Worm (Caenorhabditis elegans) whole organism, young adult: ENCODE data around the gene F14B8.6.

Source experiments
- B0019.2 ChIP-seq: fragments of 200-800 bp; sonication (Bioruptor generic); conservative IDR thresholded peaks from 2 replicates; pipeline ENCODE4 v1.3.6; 2022; ENCODE audit warnings: missing genetic modification reagents, missing genetic modification characterization, missing compliant biosample characterization
- B0261.1 ChIP-seq: sonication (generic microtip); optimal IDR thresholded peaks from 2 replicates; lab custom pipeline; 2016; ENCODE audit warnings: mild to moderate bottlenecking, missing genetic modification characterization, moderate library complexity, missing compliant biosample characterization
- F22D6.2 ChIP-seq: sonication (generic microtip); optimal IDR thresholded peaks from 2 replicates; lab custom pipeline; 2016; ENCODE audit warnings: mild to moderate bottlenecking, missing genetic modification characterization, missing compliant biosample characterization
- F49E8.2 ChIP-seq: sonication (generic microtip); optimal IDR thresholded peaks from 3 replicates; lab custom pipeline; 2017; ENCODE audit warnings: missing genetic modification characterization, mild to moderate bottlenecking, missing compliant biosample characterization, antibody characterized with exemption, moderate library complexity; ENCODE audit not compliant: insufficient read depth
- F55B11.4 ChIP-seq: sonication (generic microtip); optimal IDR thresholded peaks from 2 replicates; lab custom pipeline; 2016; ENCODE audit warnings: missing compliant biosample characterization, missing genetic modification characterization, borderline replicate concordance; ENCODE audit not compliant: insufficient read depth
- K12H6.12 ChIP-seq: fragments of 200-800 bp; sonication (Bioruptor generic); optimal IDR thresholded peaks from 2 replicates; lab custom pipeline; 2018; ENCODE audit warnings: mild to moderate bottlenecking, missing genetic modification characterization, missing compliant biosample characterization
- Y79H2A.3 ChIP-seq: fragments of 200-800 bp; sonication (Bioruptor generic); conservative IDR thresholded peaks from 2 replicates; pipeline ENCODE4 v1.3.6; 2022; ENCODE audit warnings: missing genetic modification reagents, missing genetic modification characterization, missing compliant biosample characterization
- Y95B8A.8 ChIP-seq: fragments of 200-800 bp; sonication (Bioruptor generic); IDR thresholded peaks from 2 replicates; pipeline ENCODE4 v1.3.6; 2022; ENCODE audit warnings: missing genetic modification reagents, missing genetic modification characterization, missing compliant biosample characterization
- aptf-2 ChIP-seq: fragments of 200-800 bp; sonication (Bioruptor generic); conservative IDR thresholded peaks from 2 replicates; pipeline ENCODE4 v1.3.6; 2022; ENCODE audit warnings: missing genetic modification reagents, missing genetic modification characterization, missing compliant biosample characterization
- attf-5 ChIP-seq: fragments of 200-800 bp; sonication (Bioruptor generic); optimal IDR thresholded peaks from 2 replicates; lab custom pipeline; 2018; ENCODE audit warnings: mild to moderate bottlenecking, missing genetic modification characterization, missing compliant biosample characterization
- bed-1 ChIP-seq: fragments of 200-800 bp; sonication (Bioruptor generic); IDR thresholded peaks from 2 replicates; pipeline ENCODE4 v1.3.6; 2022; ENCODE audit warnings: missing genetic modification reagents, missing genetic modification characterization, missing compliant biosample characterization
- ceh-100 ChIP-seq: fragments of 200-800 bp; sonication (Bioruptor generic); IDR thresholded peaks from 2 replicates; pipeline ENCODE4 v1.3.6; 2022; ENCODE audit warnings: missing genetic modification reagents, missing genetic modification characterization, missing compliant biosample characterization
- dox-1 ChIP-seq: fragments of 200-800 bp; sonication (Bioruptor generic); IDR thresholded peaks from 2 replicates; pipeline ENCODE4 v1.3.6; 2022; ENCODE audit warnings: missing genetic modification reagents, missing genetic modification characterization, missing compliant biosample characterization
- dpff-1 ChIP-seq: sonication (generic microtip); optimal IDR thresholded peaks from 2 replicates; lab custom pipeline; 2017; ENCODE audit warnings: mild to moderate bottlenecking, missing genetic modification characterization, missing compliant biosample characterization
- ekl-4 ChIP-seq: fragments of 200-800 bp; sonication (Bioruptor generic); IDR thresholded peaks from 2 replicates; pipeline ENCODE4 v1.3.6; 2022; ENCODE audit warnings: missing genetic modification reagents, missing genetic modification characterization, missing compliant biosample characterization
- ets-4 ChIP-seq: fragments of 200-800 bp; sonication (Bioruptor generic); optimal IDR thresholded peaks from 2 replicates; lab custom pipeline; 2018; ENCODE audit warnings: mild to moderate bottlenecking, missing genetic modification characterization, missing compliant biosample characterization
- fkh-3 ChIP-seq: sonication (generic microtip); optimal IDR thresholded peaks from 2 replicates; lab custom pipeline; 2016; ENCODE audit warnings: mild to moderate bottlenecking, missing genetic modification characterization, missing compliant biosample characterization
- hmg-1.2 ChIP-seq: fragments of 200-800 bp; sonication (Bioruptor generic); IDR thresholded peaks from 2 replicates; pipeline ENCODE4 v1.3.6; 2022; ENCODE audit warnings: missing genetic modification reagents, missing genetic modification characterization, missing compliant biosample characterization
- hrde-1 ChIP-seq: sonication (generic microtip); optimal IDR thresholded peaks from 2 replicates; lab custom pipeline; 2016; ENCODE audit warnings: missing genetic modification characterization, mild to moderate bottlenecking, missing compliant biosample characterization, moderate library complexity, missing genotype, missing genetic modification reagents, borderline replicate concordance
- let-526 ChIP-seq: fragments of 200-800 bp; sonication (Bioruptor generic); IDR thresholded peaks from 2 replicates; pipeline ENCODE4 v1.3.6; 2022; ENCODE audit warnings: missing genetic modification reagents, missing genetic modification characterization, missing compliant biosample characterization
- let-607 ChIP-seq, 2 experiments: fragments of 200-800 bp in 1 of 2; sonication (Bioruptor generic) in 1 of 2; sonication (generic microtip) in 1 of 2; optimal IDR thresholded peaks; 2 replicates each; lab custom pipeline; 2016 to 2018; ENCODE audit warnings: mild to moderate bottlenecking in 2 of 2, missing compliant biosample characterization in 2 of 2, missing genetic modification characterization in 2 of 2, moderate library complexity in 2 of 2, missing genotype in 1 of 2
- lin-35 ChIP-seq, 3 experiments: fragments of 150-350 bp in 2 of 3; sonication (generic microtip) in 1 of 3; optimal IDR thresholded peaks; 2 replicates each; lab custom pipeline; 2014 to 2018; ENCODE audit warnings: missing biosample characterization in 3 of 3, missing genetic modification characterization in 3 of 3, missing genetic modification reagents in 3 of 3
- madf-10 ChIP-seq: sonication (generic microtip); optimal IDR thresholded peaks from 2 replicates; lab custom pipeline; 2016; ENCODE audit warnings: mild to moderate bottlenecking, missing genetic modification characterization, missing compliant biosample characterization
- madf-3 ChIP-seq: fragments of 200-800 bp; sonication (Bioruptor generic); IDR thresholded peaks from 2 replicates; pipeline ENCODE4 v1.3.6; 2022; ENCODE audit warnings: missing genetic modification reagents, missing genetic modification characterization, missing compliant biosample characterization
- pbrm-1 ChIP-seq: fragments of 200-800 bp; sonication (Bioruptor generic); IDR thresholded peaks from 2 replicates; pipeline ENCODE4 v1.3.6; 2022; ENCODE audit warnings: missing genetic modification reagents, missing genetic modification characterization, missing compliant biosample characterization
- rcor-1 ChIP-seq: fragments of 200-800 bp; sonication (Bioruptor generic); IDR thresholded peaks from 2 replicates; pipeline ENCODE4 v1.3.6; 2022; ENCODE audit warnings: missing genetic modification reagents, missing genetic modification characterization, missing compliant biosample characterization
- sdz-38 ChIP-seq: sonication (generic microtip); optimal IDR thresholded peaks from 2 replicates; lab custom pipeline; 2016; ENCODE audit warnings: missing genotype, missing genetic modification characterization, missing compliant biosample characterization
- snpc-1.1 ChIP-seq: sonication (generic microtip); optimal IDR thresholded peaks from 2 replicates; lab custom pipeline; 2017; ENCODE audit warnings: missing genetic modification characterization, mild to moderate bottlenecking, missing compliant biosample characterization, antibody characterized with exemption, moderate library complexity, missing genotype, missing genetic modification reagents; ENCODE audit not compliant: insufficient read depth
- somi-1 ChIP-seq: fragments of 200-800 bp; sonication (Bioruptor generic); optimal IDR thresholded peaks from 2 replicates; lab custom pipeline; 2018; ENCODE audit warnings: mild to moderate bottlenecking, missing genetic modification characterization, missing compliant biosample characterization
- sptf-2 ChIP-seq: fragments of 200-800 bp; sonication (Bioruptor generic); optimal IDR thresholded peaks from 2 replicates; lab custom pipeline; 2018; ENCODE audit warnings: mild to moderate bottlenecking, missing genetic modification characterization, missing compliant biosample characterization
- tbx-9 ChIP-seq: sonication (generic microtip); optimal IDR thresholded peaks from 2 replicates; lab custom pipeline; 2016; ENCODE audit warnings: borderline replicate concordance, missing genetic modification characterization, inconsistent platforms, missing compliant biosample characterization
- unc-130 ChIP-seq: sonication (generic microtip); optimal IDR thresholded peaks from 2 replicates; lab custom pipeline; 2016; ENCODE audit warnings: missing genetic modification reagents, missing genetic modification characterization, missing compliant biosample characterization
- zim-3 ChIP-seq: sonication (generic microtip); optimal IDR thresholded peaks from 2 replicates; lab custom pipeline; 2017; ENCODE audit warnings: mild to moderate bottlenecking, missing genetic modification characterization, moderate library complexity, missing compliant biosample characterization
- ztf-18 ChIP-seq: sonication (generic microtip); optimal IDR thresholded peaks from 2 replicates; lab custom pipeline; 2016; ENCODE audit warnings: missing genotype, mild to moderate bottlenecking, missing genetic modification characterization, missing compliant biosample characterization
- ztf-25 ChIP-seq: fragments of 200-800 bp; sonication (Bioruptor generic); IDR thresholded peaks from 2 replicates; pipeline ENCODE4 v1.3.6; 2022; ENCODE audit warnings: missing genetic modification reagents, missing genetic modification characterization, missing compliant biosample characterization
- ztf-28 ChIP-seq: fragments of 200-800 bp; sonication (Bioruptor generic); IDR thresholded peaks from 2 replicates; pipeline ENCODE4 v1.3.6; 2022; ENCODE audit warnings: missing genetic modification reagents, missing genetic modification characterization, missing compliant biosample characterization

F14B8.6 gene

DNA sequence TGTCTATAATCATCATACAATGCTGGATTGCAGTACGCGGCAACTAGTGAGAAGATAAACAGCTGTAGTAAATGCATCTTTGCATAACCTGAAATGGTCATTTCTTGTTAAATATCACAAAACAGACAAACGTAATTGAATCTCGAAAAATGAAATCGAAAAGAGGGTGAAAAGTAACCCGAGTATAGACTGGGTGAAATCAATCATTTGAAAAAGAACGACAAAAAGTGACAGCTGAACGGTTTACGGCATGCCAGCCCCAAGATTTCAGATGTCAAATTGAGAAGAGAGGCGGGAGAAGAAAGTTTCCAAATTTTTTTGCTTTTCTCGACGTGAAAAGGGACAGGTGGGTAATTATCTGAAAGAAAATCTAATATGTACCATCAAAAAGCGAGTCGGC lies 32.4 kb downstream of the F14B8.6 start, which contains the start of gene F14B8.4:
Gene F14B8.4, minus strand, starts transcription at position 101 of the 400 bp plus-strand sequence.
- TF ChIP-seq F49E8.2 (tag; lab: Kevin White, UChicago) (no peak), fkh-3 (tag; lab: Kevin White, UChicago) (no peak), ceh-100 (GFP tag; lab: Robert Waterston, UW) (no peak), let-607 (tag; optimal IDR thresholded peaks at IDR 0.05; lab: Kevin White, UChicago) (no peak), Y79H2A.3 (no peak), tbx-9 (tag; lab: Kevin White, UChicago) (no peak), dox-1 (no peak), hmg-1.2 (GFP tag; lab: Robert Waterston, UW) (no peak), F55B11.4 (tag; lab: Kevin White, UChicago) (no peak), sptf-2 (GFP tag; lab: Kevin White, UChicago) (no peak), attf-5 (GFP tag; lab: Kevin White, UChicago) (no peak), let-526 (GFP tag; lab: Robert Waterston, UW) (no peak), ztf-18 (tag; lab: Kevin White, UChicago) (no peak), B0019.2 (no peak), dpff-1 (tag; lab: Kevin White, UChicago) (no peak), sdz-38 (tag; lab: Kevin White, UChicago) (no peak), hrde-1 (tag; lab: Kevin White, UChicago) (no peak)

ce11 chrX:6894104-6894503 lies 38.1 kb downstream of the F14B8.6 start:
- TF ChIP-seq ets-4 = no peak
- TF ChIP-seq madf-3 (GFP tag; lab: Robert Waterston, UW) = no peak
- no peak for TF ChIP-seq bed-1 (GFP tag; lab: Robert Waterston, UW)
- no peak for TF ChIP-seq sptf-2 (GFP tag; lab: Kevin White, UChicago)
- no peak for TF ChIP-seq K12H6.12 (tag; lab: Kevin White, UChicago)
- no peak for TF ChIP-seq ekl-4 (GFP tag; lab: Robert Waterston, UW)
- TF ChIP-seq rcor-1 = no peak
- TF ChIP-seq lin-35 (GFP tag; optimal IDR thresholded peaks at IDR 0.05; lab: Kevin White, UChicago) = no peak
- no peak for TF ChIP-seq Y95B8A.8 (GFP tag; lab: Robert Waterston, UW)

ce11 chrX:6893074-6893473 lies 39.2 kb downstream of the F14B8.6 start:
- TF ChIP-seq ztf-25 (GFP tag; lab: Robert Waterston, UW) = no peak

DNA sequence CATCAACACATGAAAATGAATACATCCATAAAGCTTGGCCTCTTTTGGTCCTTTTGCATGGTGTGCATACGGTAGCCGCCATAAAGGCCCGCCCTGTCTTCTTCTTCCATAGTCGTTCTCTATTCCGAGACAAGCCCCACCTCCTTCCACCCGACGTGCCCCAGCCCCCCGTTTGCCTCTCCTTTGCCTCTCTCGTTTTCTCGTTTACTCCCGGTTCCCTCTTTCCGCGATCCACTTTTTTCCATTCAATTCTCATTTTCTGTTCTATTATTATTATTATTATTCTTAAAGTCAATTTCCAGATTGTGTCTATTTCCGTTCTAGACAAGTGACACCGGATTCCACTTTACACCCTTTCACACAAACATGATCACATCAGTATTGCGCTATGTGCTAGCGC lies 42.9 kb downstream of the F14B8.6 start, which contains the start of gene unc-6:
Gene unc-6, plus strand, starts transcription at position 301 of the 400 bp plus-strand sequence.
- TF ChIP-seq aptf-2 = no peak
- TF ChIP-seq unc-130 (GFP tag; lab: Kevin White, UChicago) = no peak
- TF ChIP-seq ztf-28 (GFP tag; lab: Robert Waterston, UW) = no peak
- no peak for TF ChIP-seq snpc-1.1
- TF ChIP-seq B0261.1 = no peak
- TF ChIP-seq Y95B8A.8 (GFP tag; lab: Robert Waterston, UW) = no peak
- no peak for TF ChIP-seq somi-1 (GFP tag; lab: Kevin White, UChicago)
- no peak for TF ChIP-seq K12H6.12 (tag; lab: Kevin White, UChicago)
- TF ChIP-seq zim-3 (tag; lab: Kevin White, UChicago) = no peak
- no peak for TF ChIP-seq F22D6.2 (tag; lab: Kevin White, UChicago)
- TF ChIP-seq pbrm-1 = no peak
- TF ChIP-seq madf-10 (tag; lab: Kevin White, UChicago) = no peak
- no peak for TF ChIP-seq Y79H2A.3
- TF ChIP-seq let-607 (tag; optimal IDR thresholded peaks at IDR 0.05; lab: Kevin White, UChicago) = no peak
